Worm (Caenorhabditis elegans) whole organism, L4 larva: Measurements from ENCODE around the gene dhcr-7.

ENCODE experiments used
- Y5F2A.4 ChIP-seq: fragments of 200-800 bp; sonication (Bioruptor generic); optimal IDR thresholded peaks from 2 replicates; lab custom pipeline; 2018; ENCODE audit warnings: mild to moderate bottlenecking, missing genetic modification characterization, missing compliant biosample characterization
- ces-1 ChIP-seq: fragments of 150-350 bp; sonication (generic microtip); optimal IDR thresholded peaks from 4 replicates; lab custom pipeline; 2014; ENCODE audit warnings: missing biosample characterization, missing genetic modification reagents, missing genetic modification characterization
- cey-2 ChIP-seq: sonication (generic microtip); optimal IDR thresholded peaks from 3 replicates; lab custom pipeline; 2017; ENCODE audit warnings: missing genetic modification characterization, mild to moderate bottlenecking, missing compliant biosample characterization, antibody characterized with exemption, borderline replicate concordance; ENCODE audit not compliant: insufficient read depth
- daf-12 ChIP-seq: fragments of 150-350 bp; optimal IDR thresholded peaks from 2 replicates; lab custom pipeline; 2014; ENCODE audit warnings: missing biosample characterization, missing genetic modification reagents, missing genetic modification characterization
- egl-27 ChIP-seq: sonication (generic microtip); optimal IDR thresholded peaks from 3 replicates; lab custom pipeline; 2017; ENCODE audit warnings: missing biosample characterization, missing genetic modification reagents, missing genetic modification characterization
- lim-7 ChIP-seq: fragments of 200-800 bp; sonication (Bioruptor generic); IDR thresholded peaks from 2 replicates; pipeline ENCODE4 v1.3.6; 2022; ENCODE audit warnings: missing genetic modification characterization, missing compliant biosample characterization
- lsy-2 ChIP-seq, 2 experiments: fragments of 150-350 bp in 1 of 2; sonication (generic microtip) in 1 of 2; optimal IDR thresholded peaks; 2 replicates each; lab custom pipeline; 2014 to 2017; ENCODE audit warnings: missing biosample characterization in 2 of 2, missing genetic modification characterization in 2 of 2
- mdl-1 ChIP-seq, 2 experiments: fragments of 150-350 bp in 1 of 2; sonication (generic microtip) in 1 of 2; optimal IDR thresholded peaks; 2 replicates each; lab custom pipeline; 2014 to 2017; ENCODE audit warnings: missing biosample characterization in 2 of 2, missing genetic modification characterization in 2 of 2
- mxl-2 ChIP-seq: fragments of 200-800 bp; sonication (Bioruptor generic); conservative IDR thresholded peaks from 2 replicates; pipeline ENCODE4 v1.3.6; 2022; ENCODE audit warnings: missing genetic modification reagents, missing genetic modification characterization, missing compliant biosample characterization
- nhr-25 ChIP-seq: sonication (generic microtip); optimal IDR thresholded peaks from 2 replicates; lab custom pipeline; 2017; ENCODE audit warnings: missing genetic modification characterization, mild to moderate bottlenecking, missing compliant biosample characterization, antibody characterized with exemption, moderate library complexity, borderline replicate concordance; ENCODE audit not compliant: insufficient read depth
- nhr-77 ChIP-seq: fragments of 150-350 bp; optimal IDR thresholded peaks from 2 replicates; lab custom pipeline; 2014; ENCODE audit warnings: missing biosample characterization, missing genetic modification characterization
- unc-39 ChIP-seq: sonication (generic microtip); optimal IDR thresholded peaks from 2 replicates; lab custom pipeline; 2017; ENCODE audit warnings: missing biosample characterization, missing genetic modification characterization
- unc-62 ChIP-seq, 3 experiments: fragments of 150-350 bp in 1 of 3; sonication (generic microtip); optimal IDR thresholded peaks in 2 of 3; peaks in 1 of 3; 1 replicate in 1 of 3; 2 replicates in 2 of 3; lab custom pipeline; 2014 to 2017; ENCODE audit warnings: missing biosample characterization in 3 of 3, missing genetic modification characterization in 3 of 3, missing genetic modification reagents in 3 of 3, missing genotype in 1 of 3

ce11 chrV:20489102-20489501 is 3.9 kb upstream of the dhcr-7 start, which contains the start of gene srbc-78:
- no peak for TF ChIP-seq mxl-2 (GFP tag; lab: Robert Waterston, UW)
- TF ChIP-seq lsy-2 (tag; optimal IDR thresholded peaks at IDR 0.05; lab: Kevin White, UChicago), result no peak
- no peak for TF ChIP-seq cey-2 (tag; lab: Kevin White, UChicago)
- TF ChIP-seq unc-39 (tag; lab: Kevin White, UChicago), result no peak
- no peak for TF ChIP-seq ces-1 (GFP tag; lab: Kevin White, UChicago)
- TF ChIP-seq daf-12 (tag; lab: Kevin White, UChicago), result no peak
- TF ChIP-seq nhr-25, result no peak
- no peak for TF ChIP-seq egl-27 (tag; lab: Kevin White, UChicago)
- no peak for TF ChIP-seq nhr-77
- no peak for TF ChIP-seq mdl-1 (tag; optimal IDR thresholded peaks at IDR 0.05; lab: Kevin White, UChicago)
- TF ChIP-seq lim-7, result no peak
- no peak for TF ChIP-seq Y5F2A.4 (GFP tag; lab: Kevin White, UChicago)
- peak in 1 of 2 experiments; percentile 77 for TF ChIP-seq unc-62 (GFP tag; optimal IDR thresholded peaks at IDR 0.05 in 1 of 2; lab: Kevin White, UChicago)
- no peak for TF ChIP-seq unc-62 (tag; optimal IDR thresholded peaks at IDR 0.05; lab: Kevin White, UChicago)
